Worm (Caenorhabditis elegans) whole organism, mixed stage, embryonic: ENCODE results near the gene col-117.

Experiments used
- blmp-1 ChIP-seq: fragments of 150-350 bp; optimal IDR thresholded peaks from 2 replicates; lab custom pipeline; 2014; ENCODE audit warnings: missing biosample characterization, missing genetic modification characterization
- snpc-4 ChIP-seq: fragments of 150-350 bp; optimal IDR thresholded peaks from 2 replicates; lab custom pipeline; 2014; ENCODE audit warnings: missing biosample characterization, missing genetic modification characterization

ce11 chrIV:8848983-8849382 is 25.0 kb upstream of the col-117 start:
- TF ChIP-seq blmp-1 (tag; lab: Kevin White, UChicago) (no peak), snpc-4 (tag; lab: Kevin White, UChicago) (no peak)
